Fruit fly (Drosophila melanogaster): Measurements from ENCODE around the gene Gr85a.

DNA sequence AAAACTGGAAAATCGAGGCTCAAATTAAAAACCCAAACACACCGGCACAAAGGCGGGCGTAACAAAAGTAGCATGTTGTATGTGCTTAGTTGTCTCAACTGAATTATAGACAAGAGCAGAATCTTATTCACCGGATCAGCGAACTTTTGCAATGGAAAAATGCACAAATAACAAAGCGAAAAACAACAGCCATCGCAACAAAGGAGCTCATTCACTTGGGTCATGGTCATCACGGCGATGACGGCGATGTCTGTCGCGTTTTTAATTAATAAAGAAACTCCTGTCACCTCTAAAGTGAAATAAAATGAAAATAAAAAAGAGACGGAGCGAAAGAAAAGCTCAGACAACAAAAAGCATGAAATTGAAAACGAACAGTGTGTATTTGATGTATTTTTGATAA is 42.6 kb upstream of the Gr85a start:
- TF ChIP-seq pan (optimal IDR thresholded peaks at IDR 0.05) (no peak), usp (GFP tag; optimal IDR thresholded peaks at IDR 0.05) (no peak)

Data from whole organism.